Worm (Caenorhabditis elegans) whole organism, L2 larva: ENCODE data around the gene F22E5.1.
"Not testable (repeated sequence)": the region's sequence is repeated elsewhere in the genome, so short reads cannot be mapped to it uniquely, and the experiment has no call there.

Experiments
- C34F6.9 ChIP-seq: fragments of 150-350 bp; optimal IDR thresholded peaks from 2 replicates; lab custom pipeline; 2014; ENCODE audit warnings: missing biosample characterization, missing genetic modification characterization
- F13H6.1 ChIP-seq: sonication (generic microtip); optimal IDR thresholded peaks from 2 replicates; lab custom pipeline; 2016; ENCODE audit warnings: missing genetic modification characterization, missing compliant biosample characterization
- R02D3.7 ChIP-seq: fragments of 150-350 bp; optimal IDR thresholded peaks from 2 replicates; lab custom pipeline; 2014; ENCODE audit warnings: missing biosample characterization, missing genetic modification characterization
- ZK546.5 ChIP-seq: sonication (generic microtip); optimal IDR thresholded peaks from 2 replicates; lab custom pipeline; 2017; ENCODE audit warnings: missing biosample characterization, missing genetic modification characterization
- alr-1 ChIP-seq: fragments of 150-350 bp; optimal IDR thresholded peaks from 2 replicates; lab custom pipeline; 2014; ENCODE audit warnings: missing biosample characterization, missing genetic modification characterization
- ama-1 ChIP-seq: fragments of 150-350 bp; optimal IDR thresholded peaks from 2 replicates; lab custom pipeline; 2018; ENCODE audit warnings: inconsistent platforms
- ceh-16 ChIP-seq: fragments of 150-350 bp; optimal IDR thresholded peaks from 2 replicates; lab custom pipeline; 2014; ENCODE audit warnings: missing biosample characterization, missing genetic modification characterization
- ceh-82 ChIP-seq: fragments of 150-350 bp; optimal IDR thresholded peaks from 2 replicates; lab custom pipeline; 2014; ENCODE audit warnings: missing biosample characterization, missing genetic modification characterization
- dmd-4 ChIP-seq: sonication (generic microtip); optimal IDR thresholded peaks from 2 replicates; lab custom pipeline; 2017; ENCODE audit warnings: missing biosample characterization, missing genetic modification characterization
- egl-27 ChIP-seq: sonication (generic microtip); optimal IDR thresholded peaks from 3 replicates; lab custom pipeline; 2017; ENCODE audit warnings: missing biosample characterization, missing genetic modification reagents, missing genetic modification characterization
- elt-1 ChIP-seq: fragments of 150-350 bp; optimal IDR thresholded peaks from 2 replicates; lab custom pipeline; 2014; ENCODE audit warnings: missing biosample characterization, missing genetic modification characterization
- elt-3 ChIP-seq: sonication (generic microtip); optimal IDR thresholded peaks from 2 replicates; lab custom pipeline; 2017; ENCODE audit warnings: missing biosample characterization, missing genetic modification characterization
- fos-1 ChIP-seq: fragments of 150-350 bp; optimal IDR thresholded peaks from 2 replicates; lab custom pipeline; 2014; ENCODE audit warnings: missing biosample characterization, missing genetic modification characterization
- gmeb-1 ChIP-seq: fragments of 150-350 bp; optimal IDR thresholded peaks from 2 replicates; lab custom pipeline; 2014; ENCODE audit warnings: missing biosample characterization, missing genetic modification characterization
- lin-11 ChIP-seq: fragments of 150-350 bp; sonication (generic microtip); optimal IDR thresholded peaks from 2 replicates; lab custom pipeline; 2014; ENCODE audit warnings: missing biosample characterization, missing genetic modification characterization, inconsistent platforms, mixed read lengths
- lin-13 ChIP-seq: fragments of 150-350 bp; optimal IDR thresholded peaks from 2 replicates; lab custom pipeline; 2014; ENCODE audit warnings: missing biosample characterization, missing genetic modification reagents, missing genetic modification characterization
- lin-39 ChIP-seq: fragments of 150-350 bp; optimal IDR thresholded peaks from 2 replicates; lab custom pipeline; 2014; ENCODE audit warnings: missing biosample characterization, missing genetic modification reagents, missing genetic modification characterization
- lsy-2 ChIP-seq, 2 experiments: fragments of 150-350 bp in 1 of 2; sonication (generic microtip) in 1 of 2; optimal IDR thresholded peaks; 2 replicates each; lab custom pipeline; 2014 to 2017; ENCODE audit warnings: missing biosample characterization in 2 of 2, missing genetic modification characterization in 2 of 2
- mab-5 ChIP-seq: fragments of 150-350 bp; optimal IDR thresholded peaks from 2 replicates; lab custom pipeline; 2014; ENCODE audit warnings: missing biosample characterization, missing genetic modification characterization
- mbf-1 ChIP-seq: sonication (generic microtip); optimal IDR thresholded peaks from 2 replicates; lab custom pipeline; 2017; ENCODE audit warnings: missing biosample characterization, missing genetic modification characterization
- mdl-1 ChIP-seq, 2 experiments: fragments of 150-350 bp in 1 of 2; sonication (generic microtip) in 1 of 2; optimal IDR thresholded peaks; 2 replicates each; lab custom pipeline; 2017; ENCODE audit warnings: missing biosample characterization in 2 of 2, missing genetic modification characterization in 2 of 2
- nhr-10 ChIP-seq: sonication (generic microtip); optimal IDR thresholded peaks from 2 replicates; lab custom pipeline; 2017; ENCODE audit warnings: missing biosample characterization, missing genetic modification characterization
- nhr-11 ChIP-seq: fragments of 150-350 bp; optimal IDR thresholded peaks from 2 replicates; lab custom pipeline; 2014; ENCODE audit warnings: missing biosample characterization, missing genetic modification characterization
- nhr-12 ChIP-seq: fragments of 150-350 bp; optimal IDR thresholded peaks from 2 replicates; lab custom pipeline; 2014; ENCODE audit warnings: missing biosample characterization, missing genetic modification characterization
- nhr-129 ChIP-seq: fragments of 150-350 bp; optimal IDR thresholded peaks from 2 replicates; lab custom pipeline; 2014; ENCODE audit warnings: missing biosample characterization, missing genetic modification characterization
- nhr-21 ChIP-seq: fragments of 150-350 bp; optimal IDR thresholded peaks from 2 replicates; lab custom pipeline; 2014; ENCODE audit warnings: missing biosample characterization, missing genetic modification characterization
- nhr-237 ChIP-seq: fragments of 150-350 bp; optimal IDR thresholded peaks from 2 replicates; lab custom pipeline; 2014; ENCODE audit warnings: missing biosample characterization, missing genetic modification characterization
- nhr-25 ChIP-seq: fragments of 150-350 bp; sonication (generic microtip); optimal IDR thresholded peaks from 3 replicates; lab custom pipeline; 2014; ENCODE audit warnings: missing biosample characterization, missing genetic modification characterization
- nhr-6 ChIP-seq: fragments of 150-350 bp; optimal IDR thresholded peaks from 2 replicates; lab custom pipeline; 2014; ENCODE audit warnings: missing biosample characterization, missing genetic modification characterization
- nhr-77 ChIP-seq: fragments of 150-350 bp; optimal IDR thresholded peaks from 2 replicates; lab custom pipeline; 2014; ENCODE audit warnings: missing biosample characterization, missing genetic modification characterization
- sem-4 ChIP-seq: fragments of 150-350 bp; optimal IDR thresholded peaks from 2 replicates; lab custom pipeline; 2014; ENCODE audit warnings: missing biosample characterization, missing genetic modification reagents, missing genetic modification characterization
- sma-3 ChIP-seq: sonication (generic microtip); optimal IDR thresholded peaks from 2 replicates; lab custom pipeline; 2016; ENCODE audit warnings: missing genetic modification reagents, missing genetic modification characterization, missing compliant biosample characterization
- sma-9 ChIP-seq, 2 experiments: fragments of 150-350 bp in 1 of 2; sonication (generic microtip) in 1 of 2; optimal IDR thresholded peaks; 2 replicates each; lab custom pipeline; 2014 to 2016; ENCODE audit warnings: missing genetic modification characterization in 2 of 2, mild to moderate bottlenecking in 1 of 2, missing biosample characterization in 1 of 2, missing compliant biosample characterization in 1 of 2, missing genetic modification reagents in 1 of 2, moderate library complexity in 1 of 2
- snpc-4 ChIP-seq: fragments of 150-350 bp; optimal IDR thresholded peaks from 2 replicates; lab custom pipeline; 2014; ENCODE audit warnings: missing biosample characterization, missing genetic modification characterization
- unc-55 ChIP-seq: fragments of 150-350 bp; sonication (generic microtip); optimal IDR thresholded peaks from 3 replicates; lab custom pipeline; 2014; ENCODE audit warnings: missing biosample characterization, missing genetic modification reagents, missing genetic modification characterization
- unc-62 ChIP-seq: fragments of 150-350 bp; optimal IDR thresholded peaks from 2 replicates; lab custom pipeline; 2014; ENCODE audit warnings: missing biosample characterization, missing genetic modification reagents, missing genetic modification characterization
- zag-1 ChIP-seq: fragments of 150-350 bp; optimal IDR thresholded peaks from 2 replicates; lab custom pipeline; 2014; ENCODE audit warnings: missing biosample characterization, missing genetic modification characterization
- ztf-1 ChIP-seq: fragments of 200-800 bp; sonication (Bioruptor generic); conservative IDR thresholded peaks from 2 replicates; pipeline ENCODE4 v1.3.6; 2022; ENCODE audit warnings: missing genetic modification characterization, missing compliant biosample characterization
- ztf-11 ChIP-seq: sonication (generic microtip); optimal IDR thresholded peaks from 2 replicates; lab custom pipeline; 2017; ENCODE audit warnings: missing biosample characterization, missing genetic modification characterization
- ztf-4 ChIP-seq: fragments of 150-350 bp; optimal IDR thresholded peaks from 2 replicates; lab custom pipeline; 2014; ENCODE audit warnings: missing biosample characterization, missing genetic modification characterization

F22E5.1 gene

ce11 chrII:2644498-2644897 lies 29.1 kb upstream of the F22E5.1 start, which contains the start of gene F22E5.11:
TSS of gene F22E5.11 (minus strand) at chrII:2644598.
- TF ChIP-seq R02D3.7, result no peak
- no peak for TF ChIP-seq lin-39 (tag; lab: Kevin White, UChicago)
- no peak for TF ChIP-seq sma-3 (GFP tag; lab: Kevin White, UChicago)
- no peak for TF ChIP-seq mbf-1 (tag; lab: Kevin White, UChicago)
- TF ChIP-seq ZK546.5, result no peak
- TF ChIP-seq ceh-16 (tag; lab: Kevin White, UChicago), result no peak
- no peak for TF ChIP-seq ceh-82 (tag; lab: Kevin White, UChicago)
- no peak for TF ChIP-seq nhr-77 (tag; lab: Kevin White, UChicago)
- TF ChIP-seq lin-13 (GFP tag; lab: Kevin White, UChicago), result no peak
- TF ChIP-seq nhr-11 (tag; lab: Kevin White, UChicago), result no peak
- no peak for TF ChIP-seq ztf-4 (tag; lab: Kevin White, UChicago)
- TF ChIP-seq nhr-21, result no peak
- no peak for TF ChIP-seq nhr-129

DNA sequence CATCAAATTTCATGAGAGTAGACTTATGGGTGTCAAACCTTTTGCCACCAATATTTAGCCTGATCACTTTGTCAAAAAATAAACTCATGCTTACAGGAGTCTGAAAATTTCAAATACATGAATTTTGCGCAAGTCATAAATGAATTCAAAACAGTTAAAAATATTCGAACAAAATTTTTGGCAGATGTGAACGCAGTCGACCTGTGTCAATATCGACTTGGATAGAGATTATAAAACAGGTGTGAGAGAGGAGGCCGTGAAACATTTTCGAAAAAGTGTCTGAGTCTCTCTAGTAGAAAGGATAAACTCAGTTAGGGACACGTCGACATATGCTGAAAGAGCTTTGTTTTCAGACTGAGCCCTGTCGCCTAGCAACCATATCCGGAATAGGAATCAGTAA lies 26.8 kb upstream of the F22E5.1 start, which contains the start of gene F22E5.12:
Gene F22E5.12, minus strand, starts transcription at position 101 of the 400 bp plus-strand sequence.
- not testable (repeated sequence) for TF ChIP-seq nhr-21; nhr-77 (tag; lab: Kevin White, UChicago); unc-62

ce11 chrII:2649015-2649414 lies 24.6 kb upstream of the F22E5.1 start:
- no peak for TF ChIP-seq gmeb-1 (tag; lab: Kevin White, UChicago)
- peak; percentile 16 for TF ChIP-seq snpc-4 (tag; lab: Kevin White, UChicago)
- no peak for TF ChIP-seq nhr-77 (tag; lab: Kevin White, UChicago)
- TF ChIP-seq mab-5 (tag; lab: Kevin White, UChicago), result no peak
- no peak for TF ChIP-seq ZK546.5
- TF ChIP-seq unc-62, result no peak
- peak in 1 of 2 experiments; percentile 65 for TF ChIP-seq lsy-2 (tag; optimal IDR thresholded peaks at IDR 0.05; lab: Kevin White, UChicago)
- TF ChIP-seq elt-3, result no peak
- peak; percentile 81 for TF ChIP-seq C34F6.9 (tag; lab: Kevin White, UChicago)
- peak; percentile 29 for TF ChIP-seq nhr-129
- TF ChIP-seq R02D3.7, result no peak
- no peak for TF ChIP-seq nhr-25 (tag; lab: Kevin White, UChicago)
- peak; percentile 13 for TF ChIP-seq sem-4 (tag; lab: Kevin White, UChicago)
- peak; percentile 61 for TF ChIP-seq F13H6.1 (tag; lab: Kevin White, UChicago)
- no peak for TF ChIP-seq nhr-6
- no peak for TF ChIP-seq ceh-82 (tag; lab: Kevin White, UChicago)
- no peak for TF ChIP-seq ztf-1
- TF ChIP-seq egl-27 (tag; lab: Kevin White, UChicago), result no peak
- TF ChIP-seq unc-55, result peak; percentile 61
- TF ChIP-seq ceh-16 (tag; lab: Kevin White, UChicago), result no peak
- no peak for TF ChIP-seq elt-1 (tag; lab: Kevin White, UChicago)
- TF ChIP-seq lin-11 (tag; lab: Kevin White, UChicago), result no peak
- TF ChIP-seq ztf-4 (tag; lab: Kevin White, UChicago), result no peak
- TF ChIP-seq dmd-4, result no peak
- no peak for TF ChIP-seq nhr-237
- TF ChIP-seq mdl-1 (tag; optimal IDR thresholded peaks at IDR 0.05; lab: Kevin White, UChicago), result no peak
- no peak for TF ChIP-seq fos-1 (tag; lab: Kevin White, UChicago)
- TF ChIP-seq lin-13 (GFP tag; lab: Kevin White, UChicago), result peak; percentile 17
- no peak for TF ChIP-seq nhr-10 (tag; lab: Kevin White, UChicago)
- no peak for TF ChIP-seq sma-9 (GFP tag; optimal IDR thresholded peaks at IDR 0.05; lab: Kevin White, UChicago)
- no peak for TF ChIP-seq sma-9 (tag; optimal IDR thresholded peaks at IDR 0.05; lab: Kevin White, UChicago)
- no peak for TF ChIP-seq lin-39 (tag; lab: Kevin White, UChicago)
- TF ChIP-seq nhr-11 (tag; lab: Kevin White, UChicago), result no peak
- TF ChIP-seq alr-1, result no peak
- TF ChIP-seq nhr-12 (tag; lab: Kevin White, UChicago), result no peak
- TF ChIP-seq ama-1 (lab: Kevin White, UChicago), result no peak

ce11 chrII:2649539-2649938 lies 24.0 kb upstream of the F22E5.1 start, which contains the start of the genes F22E5.13 and F22E5.6:
TSS of gene F22E5.13 (minus strand) at chrII:2649639.
TSS of gene F22E5.6 (plus strand) at chrII:2649835.
- TF ChIP-seq nhr-10 (tag; lab: Kevin White, UChicago) (no peak), lsy-2 (tag; optimal IDR thresholded peaks at IDR 0.05; lab: Kevin White, UChicago) (no peak), mdl-1 (tag; optimal IDR thresholded peaks at IDR 0.05; lab: Kevin White, UChicago) (no peak), ceh-82 (tag; lab: Kevin White, UChicago) (no peak), snpc-4 (tag; lab: Kevin White, UChicago) (no peak), lin-13 (GFP tag; lab: Kevin White, UChicago) (no peak), lin-11 (tag; lab: Kevin White, UChicago) (no peak), nhr-21 (no peak), nhr-11 (tag; lab: Kevin White, UChicago) (no peak), ceh-16 (tag; lab: Kevin White, UChicago) (no peak), elt-1 (tag; lab: Kevin White, UChicago) (no peak), zag-1 (tag; lab: Kevin White, UChicago) (no peak), R02D3.7 (no peak), ztf-11 (tag; lab: Kevin White, UChicago) (no peak), gmeb-1 (tag; lab: Kevin White, UChicago) (no peak)
